Fruit fly (Drosophila melanogaster) whole organism, embryonic: ENCODE measurements around the gene CG10165.

Source experiments
- Ada2b ChIP-seq: fragments of 200-800 bp; sonication (Bioruptor generic); IDR thresholded peaks from 2 replicates; pipeline ENCODE4 v1.3.6; 2022; ENCODE audit warnings: missing biosample characterization, missing genetic modification characterization
- Awh ChIP-seq: fragments of 200-800 bp; sonication (Bioruptor generic); IDR thresholded peaks from 2 replicates; pipeline ENCODE4, ENCODE4 v1.3.6; 2022; ENCODE audit warnings: missing biosample characterization, missing genetic modification characterization
- CG12104 ChIP-seq: fragments of 200-800 bp; sonication (Bioruptor generic); optimal IDR thresholded peaks from 3 replicates; lab custom pipeline; 2016; ENCODE audit warnings: missing biosample characterization, missing genetic modification characterization
- CG12769 ChIP-seq: fragments of 200-800 bp; sonication (Bioruptor generic); optimal IDR thresholded peaks from 2 replicates; lab custom pipeline; 2019; ENCODE audit warnings: missing biosample characterization, mild to moderate bottlenecking, missing genetic modification characterization, moderate library complexity
- CG13424 ChIP-seq: fragments of 200-800 bp; sonication (Bioruptor generic); optimal IDR thresholded peaks from 2 replicates; lab custom pipeline; 2019; ENCODE audit warnings: missing biosample characterization, mild to moderate bottlenecking, missing genetic modification characterization, moderate library complexity
- CG13894 ChIP-seq: fragments of 200-800 bp; sonication (Bioruptor generic); optimal IDR thresholded peaks from 3 replicates; lab custom pipeline; 2018; ENCODE audit warnings: missing biosample characterization, mild to moderate bottlenecking, missing genetic modification characterization, moderate library complexity
- CG14860 ChIP-seq: fragments of 200-800 bp; sonication (Bioruptor generic); IDR thresholded peaks from 3 replicates; pipeline ENCODE4 v1.3.6; 2022; ENCODE audit warnings: missing biosample characterization, missing genetic modification characterization; ENCODE audit not compliant: partially characterized antibody
- CG15073 ChIP-seq: fragments of 200-800 bp; sonication (Bioruptor generic); optimal IDR thresholded peaks from 2 replicates; lab custom pipeline; 2016; ENCODE audit warnings: missing biosample characterization, missing genetic modification characterization
- CG16813 ChIP-seq: fragments of 200-800 bp; sonication (Bioruptor generic); IDR thresholded peaks from 3 replicates; pipeline ENCODE4 v1.3.6; 2022; ENCODE audit warnings: missing biosample characterization, missing genetic modification characterization; ENCODE audit not compliant: partially characterized antibody
- CG16815 ChIP-seq: fragments of 200-800 bp; sonication (Bioruptor generic); optimal IDR thresholded peaks from 3 replicates; lab custom pipeline; 2017; ENCODE audit warnings: missing biosample characterization, mild to moderate bottlenecking, missing genetic modification characterization
- CG2120 ChIP-seq: fragments of 200-800 bp; sonication (Bioruptor generic); optimal IDR thresholded peaks from 3 replicates; lab custom pipeline; 2016; ENCODE audit warnings: missing biosample characterization, missing genetic modification characterization
- CG31388 ChIP-seq: fragments of 200-800 bp; sonication (Bioruptor generic); optimal IDR thresholded peaks from 2 replicates; lab custom pipeline; 2016; ENCODE audit warnings: missing biosample characterization, missing genetic modification characterization
- CG32532 ChIP-seq: fragments of 200-800 bp; sonication (Bioruptor generic); IDR thresholded peaks from 2 replicates; pipeline ENCODE4 v1.3.6; 2022; ENCODE audit warnings: missing biosample characterization, missing genetic modification characterization
- CG34422 ChIP-seq: fragments of 200-800 bp; sonication (Bioruptor generic); IDR thresholded peaks from 3 replicates; pipeline ENCODE4 v1.3.6; 2022; ENCODE audit warnings: missing biosample characterization, missing genetic modification characterization
- CG4328 ChIP-seq: fragments of 200-800 bp; sonication (Bioruptor generic); optimal IDR thresholded peaks from 3 replicates; lab custom pipeline; 2017; ENCODE audit warnings: missing biosample characterization, missing genetic modification reagents, missing genetic modification characterization
- CG5245 ChIP-seq: fragments of 200-800 bp; sonication (Bioruptor generic); optimal IDR thresholded peaks from 3 replicates; lab custom pipeline; 2016; ENCODE audit warnings: missing biosample characterization, missing genetic modification characterization
- CG6654 ChIP-seq: fragments of 200-800 bp; sonication (Bioruptor generic); optimal IDR thresholded peaks from 2 replicates; lab custom pipeline; 2017; ENCODE audit warnings: missing biosample characterization, mild to moderate bottlenecking, missing genetic modification characterization
- CG7357 ChIP-seq: fragments of 200-800 bp; sonication (Bioruptor generic); IDR thresholded peaks from 3 replicates; pipeline ENCODE4 v1.3.6; 2022; ENCODE audit warnings: missing biosample characterization, missing genetic modification characterization
- D19A ChIP-seq: fragments of 200-800 bp; optimal IDR thresholded peaks from 3 replicates; lab custom pipeline; 2019; ENCODE audit warnings: missing biosample characterization, mild to moderate bottlenecking, missing genetic modification characterization, moderate library complexity
- D19B ChIP-seq: fragments of 200-800 bp; sonication (Bioruptor generic); optimal IDR thresholded peaks from 2 replicates; lab custom pipeline; 2017; ENCODE audit warnings: missing biosample characterization, mild to moderate bottlenecking, missing genetic modification characterization
- E2f2 ChIP-seq: fragments of 200-800 bp; sonication (Bioruptor generic); IDR thresholded peaks from 2 replicates; pipeline ENCODE4 v1.3.6; 2022; ENCODE audit warnings: missing biosample characterization, missing genetic modification characterization
- Ets65A ChIP-seq: fragments of 200-800 bp; sonication (Bioruptor generic); peaks from one replicate; lab custom pipeline; 2016; ENCODE audit warnings: missing biosample characterization, missing genetic modification characterization
- NFAT ChIP-seq: fragments of 200-800 bp; sonication (Bioruptor generic); IDR thresholded peaks from 2 replicates; pipeline ENCODE4 v1.3.6; 2022; ENCODE audit warnings: missing biosample characterization, missing genetic modification characterization
- NfI ChIP-seq: fragments of 200-800 bp; sonication (Bioruptor generic); optimal IDR thresholded peaks from 3 replicates; lab custom pipeline; 2018; ENCODE audit warnings: missing biosample characterization, mild to moderate bottlenecking, missing genetic modification characterization, moderate library complexity
- Pdp1 ChIP-seq, 2 experiments: fragments of 200-800 bp; sonication (Bioruptor generic); optimal IDR thresholded peaks; 3 replicates each; lab custom pipeline; 2016; ENCODE audit warnings: missing biosample characterization in 2 of 2, missing genetic modification characterization in 2 of 2, mild to moderate bottlenecking in 1 of 2, moderate library complexity in 1 of 2
- Scr ChIP-seq: fragments of 200-800 bp; sonication (Bioruptor generic); IDR thresholded peaks from 2 replicates; pipeline ENCODE4 v1.3.6; 2022; ENCODE audit warnings: missing biosample characterization, missing genetic modification characterization; ENCODE audit not compliant: partially characterized antibody
- Stat92E ChIP-seq, 3 experiments: fragments of >200 bp in 2 of 3; fragments of 200-800 bp in 1 of 3; sonication (Bioruptor generic) in 1 of 3; optimal IDR thresholded peaks; 2 replicates each; lab custom pipeline; 2017 to 2019; ENCODE audit warnings: missing biosample characterization in 3 of 3, missing genetic modification characterization in 3 of 3, mild to moderate bottlenecking in 1 of 3, moderate library complexity in 1 of 3
- Taf1 ChIP-seq: fragments of 200-800 bp; sonication (Bioruptor generic); IDR thresholded peaks from 2 replicates; pipeline ENCODE4 v1.3.6; 2022; ENCODE audit warnings: missing biosample characterization, missing genetic modification characterization
- Trl ChIP-seq, 3 experiments: fragments of >200 bp in 2 of 3; fragments of 200-800 bp in 1 of 3; sonication (Bioruptor generic) in 1 of 3; optimal IDR thresholded peaks; 2 replicates in 1 of 3; 3 replicates in 2 of 3; lab custom pipeline; 2016 to 2017; ENCODE audit warnings: missing biosample characterization in 1 of 3, missing genetic modification characterization in 1 of 3
- Vsx1 ChIP-seq: fragments of 200-800 bp; sonication (Bioruptor generic); optimal IDR thresholded peaks from 2 replicates; lab custom pipeline; 2017; ENCODE audit warnings: missing biosample characterization, mild to moderate bottlenecking, missing genetic modification characterization, missing genetic modification reagents
- ac ChIP-seq: fragments of 200-800 bp; sonication (Bioruptor generic); optimal IDR thresholded peaks from 3 replicates; lab custom pipeline; 2017; ENCODE audit warnings: missing biosample characterization, mild to moderate bottlenecking, missing genetic modification characterization
- ara ChIP-seq: fragments of 200-800 bp; sonication (Bioruptor generic); IDR thresholded peaks from 2 replicates; pipeline ENCODE4 v1.3.6; 2022; ENCODE audit warnings: missing biosample characterization, missing genetic modification characterization
- az2 ChIP-seq: fragments of 200-800 bp; sonication (Bioruptor generic); optimal IDR thresholded peaks from 3 replicates; lab custom pipeline; 2016; ENCODE audit warnings: missing biosample characterization, missing genetic modification characterization
- caup ChIP-seq: fragments of 200-800 bp; sonication (Bioruptor generic); optimal IDR thresholded peaks from 3 replicates; lab custom pipeline; 2017; ENCODE audit warnings: missing biosample characterization, mild to moderate bottlenecking, missing genetic modification characterization, moderate library complexity; ENCODE audit not compliant: severe bottlenecking
- crc ChIP-seq: fragments of 200-800 bp; sonication (Bioruptor generic); optimal IDR thresholded peaks from 2 replicates; lab custom pipeline; 2016; ENCODE audit warnings: missing biosample characterization, missing genetic modification characterization
- crol ChIP-seq: fragments of 200-800 bp; sonication (Bioruptor generic); IDR thresholded peaks from 2 replicates; pipeline ENCODE4 v1.3.6; 2022; ENCODE audit warnings: missing biosample characterization, missing genetic modification characterization
- fu2 ChIP-seq: fragments of 200-800 bp; sonication (Bioruptor generic); optimal IDR thresholded peaks from 2 replicates; lab custom pipeline; 2016; ENCODE audit warnings: missing biosample characterization, missing genetic modification characterization
- gem ChIP-seq: fragments of 200-800 bp; sonication (Bioruptor generic); optimal IDR thresholded peaks from 2 replicates; lab custom pipeline; 2019; ENCODE audit warnings: missing biosample characterization, mild to moderate bottlenecking, missing genetic modification characterization, moderate library complexity
- grn ChIP-seq: fragments of 200-800 bp; sonication (Bioruptor generic); optimal IDR thresholded peaks from 3 replicates; lab custom pipeline; 2017; ENCODE audit warnings: missing biosample characterization, missing genetic modification characterization
- lilli ChIP-seq: fragments of 200-800 bp; sonication (Bioruptor generic); optimal IDR thresholded peaks from 3 replicates; lab custom pipeline; 2016; ENCODE audit warnings: missing biosample characterization, missing genetic modification characterization
- lola ChIP-seq, 3 experiments: fragments of >200 bp in 2 of 3; fragments of 200-800 bp in 1 of 3; sonication (Bioruptor generic) in 1 of 3; optimal IDR thresholded peaks; 2 replicates each; lab custom pipeline; 2017 to 2019; ENCODE audit warnings: missing biosample characterization in 3 of 3, missing genetic modification characterization in 3 of 3, mild to moderate bottlenecking in 1 of 3, moderate library complexity in 1 of 3
- mirr ChIP-seq: fragments of 200-800 bp; sonication (Bioruptor generic); optimal IDR thresholded peaks from 3 replicates; lab custom pipeline; 2018; ENCODE audit warnings: missing biosample characterization, mild to moderate bottlenecking, missing genetic modification characterization
- nerfin-2 ChIP-seq: fragments of 200-800 bp; sonication (Bioruptor generic); IDR thresholded peaks from 2 replicates; pipeline ENCODE4 v1.3.6; 2022; ENCODE audit warnings: missing biosample characterization, missing genetic modification characterization; ENCODE audit not compliant: partially characterized antibody
- p53 ChIP-seq: fragments of 200-800 bp; sonication (Bioruptor generic); optimal IDR thresholded peaks from 2 replicates; lab custom pipeline; 2016; ENCODE audit warnings: missing biosample characterization, missing genetic modification characterization
- ranshi ChIP-seq: fragments of 200-800 bp; sonication (Bioruptor generic); IDR thresholded peaks from 2 replicates; pipeline ENCODE4 v1.3.6; 2022; ENCODE audit warnings: missing biosample characterization, missing genetic modification characterization
- ro ChIP-seq: fragments of 200-800 bp; sonication (Bioruptor generic); IDR thresholded peaks from 2 replicates; pipeline ENCODE4 v1.3.6; 2022; ENCODE audit warnings: missing biosample characterization, missing genetic modification characterization
- sob ChIP-seq: fragments of 200-800 bp; sonication (Bioruptor generic); IDR thresholded peaks from 2 replicates; pipeline ENCODE4 v1.3.6; 2022; ENCODE audit warnings: missing biosample characterization, missing genetic modification characterization
- tgo ChIP-seq: fragments of 200-800 bp; sonication (Bioruptor generic); IDR thresholded peaks from 3 replicates; pipeline ENCODE4 v1.3.6; 2022; ENCODE audit warnings: missing biosample characterization, missing genetic modification characterization

Gene CG10165

dm6 chr2L:19546869-19547710 is 17.0 kb upstream of the CG10165 start, which contains the start of gene CG10337 (continued):
- no peak for TF ChIP-seq Stat92E (GFP tag; optimal IDR thresholded peaks at IDR 0.05; lab: Kevin White, UChicago)
- TF ChIP-seq Trl (optimal IDR thresholded peaks at IDR 0.05; lab: Kevin White, UChicago), result peak in 1 of 2 experiments; percentile 1
- no peak for TF ChIP-seq Trl (GFP tag; optimal IDR thresholded peaks at IDR 0.05; lab: Kevin White, UChicago)
- no peak for TF ChIP-seq CG16813
- peak; percentile 31 for TF ChIP-seq grn (GFP tag; lab: Kevin White, UChicago)
- peak; percentile 55 for TF ChIP-seq Ada2b (GFP tag; lab: Robert Waterston, UW)
- no peak for TF ChIP-seq NFAT (GFP tag; lab: Robert Waterston, UW)
- TF ChIP-seq Vsx1 (GFP tag; lab: Kevin White, UChicago), result peak; percentile 22
- no peak for TF ChIP-seq p53 (GFP tag; lab: Kevin White, UChicago)
- no peak for TF ChIP-seq CG34422 (GFP tag; lab: Robert Waterston, UW)
- peak; percentile 70 for TF ChIP-seq gem
- peak; percentile 30; the same call in 1 of the 2 replicates for TF ChIP-seq E2f2
- TF ChIP-seq crol, result no peak
- TF ChIP-seq D19A (tag; lab: Kevin White, UChicago), result peak; percentile 40
- no peak for TF ChIP-seq ac (GFP tag; lab: Kevin White, UChicago)
- TF ChIP-seq sob (GFP tag; lab: Robert Waterston, UW), result 0 out of 2 replicates have a peak, but pooled peaks have one; percentile 32
- peak; percentile 39 for TF ChIP-seq CG13894 (tag; lab: Kevin White, UChicago)
- TF ChIP-seq lilli (GFP tag; lab: Kevin White, UChicago), result peak; percentile 70
- TF ChIP-seq Awh (GFP tag; lab: Robert Waterston, UW), result no peak
- TF ChIP-seq CG12769, result peak; percentile 60
- TF ChIP-seq caup, result peak; percentile 53
- TF ChIP-seq NfI, result peak; percentile 22
- TF ChIP-seq CG7357 (GFP tag; lab: Robert Waterston, UW), result no peak
- TF ChIP-seq CG2120 (GFP tag; lab: Kevin White, UChicago), result peak; percentile 70
- no peak for TF ChIP-seq tgo (GFP tag; lab: Robert Waterston, UW)
- no peak for TF ChIP-seq lola (GFP tag; optimal IDR thresholded peaks at IDR 0.05; lab: Kevin White, UChicago)
- peak; percentile 11 for TF ChIP-seq az2 (GFP tag; lab: Kevin White, UChicago)
- no peak for TF ChIP-seq CG6654 (GFP tag; lab: Kevin White, UChicago)
- TF ChIP-seq mirr (GFP tag; lab: Kevin White, UChicago), result peak; percentile 42
- TF ChIP-seq CG5245, result no peak
- peak; percentile 48 for TF ChIP-seq ara (GFP tag; lab: Robert Waterston, UW)
- no peak for TF ChIP-seq CG15073 (GFP tag; lab: Kevin White, UChicago)
- no peak for TF ChIP-seq crc (GFP tag; lab: Kevin White, UChicago)
- TF ChIP-seq CG12104, result peak; percentile 7
- no peak for TF ChIP-seq CG16815 (GFP tag; lab: Kevin White, UChicago)
- no peak for TF ChIP-seq Scr
- TF ChIP-seq D19B, result peak; percentile 36
- peak; percentile 49 for TF ChIP-seq CG32532 (GFP tag; lab: Robert Waterston, UW)
- TF ChIP-seq fu2 (GFP tag; lab: Kevin White, UChicago), result no peak
- TF ChIP-seq Ets65A (GFP tag; lab: Kevin White, UChicago), result peak; percentile 25
- peak; percentile 17 for TF ChIP-seq CG4328 (GFP tag; lab: Kevin White, UChicago)
- TF ChIP-seq CG14860 (GFP tag; lab: Robert Waterston, UW), result no peak
- TF ChIP-seq CG31388, result no peak
- TF ChIP-seq Pdp1 (GFP tag; optimal IDR thresholded peaks at IDR 0.05; lab: Kevin White, UChicago), result peak; percentile 18 to 60
- no peak for TF ChIP-seq ro (GFP tag; lab: Robert Waterston, UW)
- TF ChIP-seq ranshi (GFP tag; lab: Robert Waterston, UW), result 0 out of 2 replicates have a peak, but pooled peaks have one; percentile 11
- TF ChIP-seq CG13424 (tag; lab: Kevin White, UChicago), result peak; percentile 56
- no peak for TF ChIP-seq Taf1 (GFP tag; lab: Robert Waterston, UW)
- TF ChIP-seq nerfin-2 (GFP tag; lab: Robert Waterston, UW), result no peak
